Fruit fly (Drosophila melanogaster) whole organism: ENCODE results near the gene Cpr65Au.

Source experiments
- EcR ChIP-seq, 2 experiments: fragments of >200 bp; optimal IDR thresholded peaks; 2 replicates each; lab custom pipeline; 2017; ENCODE audit warnings: missing biosample characterization in 2 of 2, missing genetic modification characterization in 2 of 2, missing genetic modification reagents in 2 of 2
- psq ChIP-seq: fragments of >200 bp; optimal IDR thresholded peaks from 2 replicates; lab custom pipeline; 2017

DNA sequence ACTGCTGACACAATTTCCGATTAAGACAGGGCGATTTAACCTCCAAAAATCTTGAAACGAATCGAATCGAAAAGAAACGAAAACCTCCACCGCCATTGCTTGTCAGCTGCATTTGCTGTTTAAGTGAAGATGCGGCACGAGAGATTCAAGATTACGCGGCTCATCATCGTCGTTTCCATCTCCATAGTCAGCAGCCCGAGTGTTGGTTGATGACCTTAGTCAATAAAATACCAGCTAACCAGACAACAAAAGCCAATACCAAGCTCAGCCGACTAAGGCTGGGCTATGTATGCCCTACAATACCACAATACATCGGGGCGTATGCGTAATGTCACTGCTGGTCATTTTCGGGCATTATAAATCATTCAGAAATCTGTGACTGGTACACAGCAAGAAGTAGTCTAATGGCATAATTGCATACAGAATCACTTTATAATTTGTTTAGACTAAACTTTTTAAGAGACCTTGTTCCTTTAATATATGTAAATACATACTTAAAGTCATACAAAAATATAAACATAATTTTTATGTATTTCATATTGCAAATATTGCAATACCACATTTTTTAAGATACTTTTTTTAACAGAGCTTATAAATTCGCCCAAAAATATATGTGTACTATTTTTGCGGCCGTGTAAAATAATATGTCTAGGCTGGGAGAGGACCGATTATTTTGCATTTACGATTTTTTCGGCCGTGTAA lies 9.0 kb upstream of the Cpr65Au start:
- no peak for TF ChIP-seq psq
- no peak for TF ChIP-seq EcR (GFP tag; optimal IDR thresholded peaks at IDR 0.05; lab: Kevin White, UChicago)
